Worm (Caenorhabditis elegans) whole organism, dauer: ENCODE measurements around the gene F59A1.11.

Experiments used
- unc-62 ChIP-seq: sonication (generic microtip); optimal IDR thresholded peaks from 2 replicates; lab custom pipeline; 2017; ENCODE audit warnings: missing biosample characterization, missing genetic modification reagents, missing genetic modification characterization

The F59A1.11 gene

ce11 chrV:17683290-17683689 lies 17.5 kb upstream of the F59A1.11 start:
- no peak for TF ChIP-seq unc-62 (GFP tag; lab: Kevin White, UChicago)

- TF ChIP-seq unc-62 (GFP tag; lab: Kevin White, UChicago) = no peak
These were observed 10.7 kb upstream of the F59A1.11 start, which contains the start of gene str-92 for ce11 chrV:17676553-17676952. Gene str-92 (minus strand): TSS chrV:17676653.

- no peak for TF ChIP-seq unc-62 (GFP tag; lab: Kevin White, UChicago)
These were observed 7.5 kb upstream of the F59A1.11 start, which contains the start of gene str-93 for ce11 chrV:17673343-17673742. Gene str-93 (minus strand): TSS chrV:17673443.

- TF ChIP-seq unc-62 (GFP tag; lab: Kevin White, UChicago) = no peak
These were observed 2.7 kb upstream of the F59A1.11 start, which contains the start of gene str-89 for ce11 chrV:17668531-17668930. Gene str-89 (plus strand): TSS chrV:17668831.

- TF ChIP-seq unc-62 (GFP tag; lab: Kevin White, UChicago) = no peak
These were observed 1.9 kb upstream of the F59A1.11 start, which contains the start of gene F59A1.12 for ce11 chrV:17667676-17668075. Gene F59A1.12 (minus strand): TSS chrV:17667776.

ce11 chrV:17664367-17664766 lies 1.4 kb downstream of the F59A1.11 start:
- no peak for TF ChIP-seq unc-62 (GFP tag; lab: Kevin White, UChicago)

ce11 chrV:17662260-17662659 lies 3.5 kb downstream of the F59A1.11 start:
- TF ChIP-seq unc-62 (GFP tag; lab: Kevin White, UChicago) = no peak

- no peak for TF ChIP-seq unc-62 (GFP tag; lab: Kevin White, UChicago)
These were observed 5.8 kb downstream of the F59A1.11 start, which contains the start of gene dgat-2 for ce11 chrV:17660003-17660402. Gene dgat-2 (plus strand): TSS chrV:17660303.

ce11 chrV:17659228-17659627 lies 6.6 kb downstream of the F59A1.11 start, which contains the start of gene fbxa-108:
Gene fbxa-108 (minus strand): TSS chrV:17659385.
- no peak for TF ChIP-seq unc-62 (GFP tag; lab: Kevin White, UChicago)

- TF ChIP-seq unc-62 (GFP tag; lab: Kevin White, UChicago) = no peak
These were observed 7.0 kb downstream of the F59A1.11 start for ce11 chrV:17658824-17659223.

ce11 chrV:17655205-17655604 lies 10.6 kb downstream of the F59A1.11 start:
- no peak for TF ChIP-seq unc-62 (GFP tag; lab: Kevin White, UChicago)

ce11 chrV:17650427-17650826 lies 15.4 kb downstream of the F59A1.11 start, which contains the start of gene fbxa-192:
Gene fbxa-192 (minus strand): TSS chrV:17650527.
- no peak for TF ChIP-seq unc-62 (GFP tag; lab: Kevin White, UChicago)

- no peak for TF ChIP-seq unc-62 (GFP tag; lab: Kevin White, UChicago)
These were observed 37.2 kb downstream of the F59A1.11 start, which contains the start of gene F57G4.10 for ce11 chrV:17628566-17628965. Gene F57G4.10 (plus strand): TSS chrV:17628866.

- TF ChIP-seq unc-62 (GFP tag; lab: Kevin White, UChicago) = no peak
These were observed 40.9 kb downstream of the F59A1.11 start, which contains the start of gene F57G4.11 for ce11 chrV:17624906-17625305. Gene F57G4.11 (plus strand): TSS chrV:17625206.

ce11 chrV:17623230-17623629 lies 42.6 kb downstream of the F59A1.11 start, which contains the start of gene F57G4.1:
Gene F57G4.1 (plus strand): TSS chrV:17623530.
- no peak for TF ChIP-seq unc-62 (GFP tag; lab: Kevin White, UChicago)

- TF ChIP-seq unc-62 (GFP tag; lab: Kevin White, UChicago) = no peak
These were observed 45.5 kb downstream of the F59A1.11 start, which contains the start of gene Y6G8.8 for ce11 chrV:17620266-17620665. Gene Y6G8.8 (plus strand): TSS chrV:17620566.

- no peak for TF ChIP-seq unc-62 (GFP tag; lab: Kevin White, UChicago)
These were observed 49.0 kb downstream of the F59A1.11 start, which contains the start of gene Y6G8.6 for ce11 chrV:17616807-17617206. Gene Y6G8.6 (minus strand): TSS chrV:17616904.
